Fruit fly (Drosophila melanogaster): Measurements from ENCODE around the gene CG46440.

Gene CG46440

DNA sequence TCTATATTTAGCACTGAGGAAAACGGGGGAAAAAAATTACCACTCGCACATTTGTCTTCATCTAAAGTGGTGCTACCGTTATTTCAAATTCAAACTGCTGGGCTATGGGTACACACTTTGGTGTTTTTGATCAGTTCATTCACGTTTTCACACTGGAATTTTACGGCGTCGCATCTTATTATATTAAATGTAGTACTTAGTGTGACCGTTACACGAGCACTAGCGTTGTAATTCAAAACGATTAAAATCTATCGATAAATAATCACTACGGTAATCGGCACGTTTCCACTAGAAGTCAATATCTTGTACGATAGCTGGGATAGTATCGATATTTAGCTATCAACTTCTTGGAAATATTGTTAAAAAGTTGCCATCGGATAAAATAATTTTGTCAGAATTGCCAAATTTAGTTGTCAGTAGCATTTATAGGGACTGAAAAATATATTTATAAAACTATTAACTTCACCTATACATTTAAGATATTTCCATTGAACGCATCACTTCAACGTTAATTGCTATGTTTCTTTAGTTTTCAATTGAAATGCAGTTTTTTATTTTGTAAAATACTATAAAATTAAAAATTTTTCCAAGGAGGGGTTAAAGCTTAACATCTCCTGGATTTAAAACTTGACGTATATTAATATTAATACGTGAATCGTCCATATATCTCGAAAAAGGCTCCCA, at the start of gene CG46440, which contains the start of gene Myb:
TSS of gene CG46440 (minus strand) at position 223 of the 684 bp plus-strand sequence.
TSS of gene Myb (minus strand) at position 223 of the 684 bp plus-strand sequence.
- peak; percentile 16 for TF ChIP-seq OdsH (GFP tag; optimal IDR thresholded peaks at IDR 0.05)
- peak; percentile 33 for TF ChIP-seq woc (GFP tag; optimal IDR thresholded peaks at IDR 0.05)
- TF ChIP-seq Hnf4 (GFP tag; optimal IDR thresholded peaks at IDR 0.05): peak; percentile 61
- TF ChIP-seq sage (GFP tag; optimal IDR thresholded peaks at IDR 0.05): peak; percentile 3
- peak in 1 of 2 experiments; percentile 24 for TF ChIP-seq foxo (GFP tag; optimal IDR thresholded peaks at IDR 0.05)
- no peak for TF ChIP-seq dsf (GFP tag; optimal IDR thresholded peaks at IDR 0.05; ENCODE audit: borderline replicate concordance)
- TF ChIP-seq Rel (GFP tag; optimal IDR thresholded peaks at IDR 0.05): no peak
- TF ChIP-seq Rel (tag; optimal IDR thresholded peaks at IDR 0.05): no peak

DNA sequence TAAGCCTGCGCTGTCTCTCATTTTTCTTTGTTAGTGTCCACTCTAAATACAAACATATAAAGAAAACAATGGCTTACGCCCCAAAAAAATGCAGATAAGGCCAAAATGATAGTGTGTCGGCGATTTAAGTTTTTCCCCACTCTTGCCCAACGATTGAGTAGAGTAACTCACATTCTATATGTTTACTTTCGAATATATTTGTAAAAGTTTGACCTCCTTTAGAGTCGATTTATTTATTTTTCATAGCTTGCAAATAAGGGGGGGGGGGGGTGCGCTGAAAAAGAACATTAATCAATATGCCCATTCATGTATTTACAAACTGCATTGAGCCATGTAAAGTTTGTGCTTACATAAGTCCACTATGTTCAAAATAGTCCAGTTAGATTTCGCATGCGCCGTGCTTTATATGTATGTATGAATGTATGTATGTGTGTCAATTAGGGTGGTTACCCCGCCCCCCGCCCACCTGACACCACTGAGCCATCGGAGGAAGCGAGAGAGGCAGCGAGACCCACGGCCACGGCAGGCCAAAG, 36.2 kb upstream of the CG46440 start:
- TF ChIP-seq Jra (GFP tag; optimal IDR thresholded peaks at IDR 0.05) (no peak), Abd-B (GFP tag; optimal IDR thresholded peaks at IDR 0.05) (no peak), Sp1 (GFP tag; optimal IDR thresholded peaks at IDR 0.05) (no peak), Dif (GFP tag; optimal IDR thresholded peaks at IDR 0.05; ENCODE audit: partially characterized antibody) (no peak), Hr78 (GFP tag; optimal IDR thresholded peaks at IDR 0.05) (no peak), sage (GFP tag; optimal IDR thresholded peaks at IDR 0.05) (no peak), ey (GFP tag; optimal IDR thresholded peaks at IDR 0.05) (no peak), h (GFP tag; optimal IDR thresholded peaks at IDR 0.05) (no peak), HLH106 (tag; optimal IDR thresholded peaks at IDR 0.05) (no peak), sv (GFP tag; optimal IDR thresholded peaks at IDR 0.05) (no peak), Dfd (GFP tag; optimal IDR thresholded peaks at IDR 0.05) (no peak), dmrt93B (GFP tag; optimal IDR thresholded peaks at IDR 0.05) (no peak)

DNA sequence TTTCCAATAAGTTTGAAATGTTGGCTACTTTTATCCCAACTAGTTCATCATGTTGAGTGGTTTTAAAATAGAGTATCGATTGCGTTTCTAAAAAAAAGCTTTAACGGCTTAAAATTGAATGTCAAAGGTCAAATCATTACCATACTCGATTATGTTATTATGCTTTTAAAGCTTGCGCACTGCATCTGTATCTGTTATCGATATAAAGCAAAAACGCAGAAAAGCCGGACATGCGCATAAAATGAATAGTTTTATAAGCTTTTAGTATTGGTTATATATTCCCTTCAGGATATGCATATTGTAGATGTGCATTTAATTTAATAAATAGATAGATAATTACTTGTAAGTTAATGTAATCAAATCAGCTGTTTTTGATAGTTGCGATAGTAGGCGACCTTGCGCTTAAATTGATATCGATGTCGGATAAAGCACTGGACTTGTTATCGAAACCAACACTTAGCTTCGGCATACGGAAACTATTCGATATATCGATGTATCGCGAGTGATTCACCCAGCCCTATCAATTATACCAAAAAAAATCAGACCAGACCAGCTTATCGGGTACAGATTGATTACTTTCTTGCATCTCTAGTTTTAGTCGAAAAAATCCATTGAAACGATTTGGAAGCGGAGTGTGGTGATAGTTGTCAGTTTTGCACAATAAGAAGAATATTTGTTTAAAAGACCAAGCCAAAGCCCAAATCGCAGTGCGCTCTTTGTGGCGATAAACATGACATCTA, 34.2 kb upstream of the CG46440 start, which contains the start of gene shi:
TSS of gene shi (plus strand) at position 511 of the 740 bp plus-strand sequence.
- TF ChIP-seq jim (GFP tag; optimal IDR thresholded peaks at IDR 0.05) (no peak), h (GFP tag; optimal IDR thresholded peaks at IDR 0.05) (no peak), dl (GFP tag; optimal IDR thresholded peaks at IDR 0.05; ENCODE audit: insufficient read depth in 1 of 2, partially characterized antibody in 2 of 2) (no peak), Dif (GFP tag; optimal IDR thresholded peaks at IDR 0.05; ENCODE audit: partially characterized antibody) (no peak), br (GFP tag; optimal IDR thresholded peaks at IDR 0.05) (no peak), Mio (GFP tag; optimal IDR thresholded peaks at IDR 0.05) (no peak), woc (GFP tag; optimal IDR thresholded peaks at IDR 0.05) (peak; percentile 23), pan (optimal IDR thresholded peaks at IDR 0.05) (no peak), sage (GFP tag; optimal IDR thresholded peaks at IDR 0.05) (no peak), CG32264 (GFP tag; optimal IDR thresholded peaks at IDR 0.05) (no peak), N (GFP tag; optimal IDR thresholded peaks at IDR 0.05) (no peak), HLH106 (tag; optimal IDR thresholded peaks at IDR 0.05) (no peak), Hnf4 (GFP tag; optimal IDR thresholded peaks at IDR 0.05) (peak; percentile 4), brk (GFP tag; optimal IDR thresholded peaks at IDR 0.05) (peak; percentile 27), usp (GFP tag; optimal IDR thresholded peaks at IDR 0.05) (no peak), CG9705 (GFP tag; optimal IDR thresholded peaks at IDR 0.05) (no peak), sv (GFP tag; optimal IDR thresholded peaks at IDR 0.05) (no peak), Myc (optimal IDR thresholded peaks at IDR 0.05) (no peak), fru (GFP tag; optimal IDR thresholded peaks at IDR 0.05) (peak; percentile 48), Abd-B (GFP tag; optimal IDR thresholded peaks at IDR 0.05) (no peak), CrebA (GFP tag; optimal IDR thresholded peaks at IDR 0.05; ENCODE audit: borderline replicate concordance) (no peak), Jra (GFP tag; optimal IDR thresholded peaks at IDR 0.05) (peak; percentile 68)

Measured in whole organism, wandering third instar larva.